Fruit fly (Drosophila melanogaster) whole organism, pupa: ENCODE measurements around the gene CG14915.
A peak's percentile ranks its signal among the peaks of the same experiment; 100 is the strongest.

Source experiments
- CG10348 ChIP-seq: fragments of 200-800 bp; sonication (Bioruptor generic); IDR thresholded peaks from 2 replicates; pipeline ENCODE4 v1.3.6; 2022; ENCODE audit warnings: missing biosample characterization, missing genetic modification characterization
- CG12605 ChIP-seq: fragments of 200-800 bp; sonication (Bioruptor generic); IDR thresholded peaks from 2 replicates; pipeline ENCODE4 v1.3.6; 2022; ENCODE audit warnings: missing biosample characterization, missing genetic modification characterization
- CG13204 ChIP-seq: fragments of 200-800 bp; sonication (Bioruptor generic); optimal IDR thresholded peaks from 2 replicates; lab custom pipeline; 2018; ENCODE audit warnings: missing biosample characterization, mild to moderate bottlenecking, missing genetic modification characterization, moderate library complexity
- CG14655 ChIP-seq: fragments of 200-800 bp; sonication (Bioruptor generic); optimal IDR thresholded peaks from 3 replicates; lab custom pipeline; 2017; ENCODE audit warnings: mild to moderate bottlenecking, missing biosample characterization, missing genetic modification reagents, missing genetic modification characterization
- CG15710 ChIP-seq: fragments of 200-800 bp; sonication (Bioruptor generic); optimal IDR thresholded peaks from 2 replicates; lab custom pipeline; 2018; ENCODE audit warnings: missing biosample characterization, mild to moderate bottlenecking, missing genetic modification characterization, moderate library complexity
- CG17806 ChIP-seq: fragments of 200-800 bp; sonication (Bioruptor generic); optimal IDR thresholded peaks from 2 replicates; lab custom pipeline; 2018; ENCODE audit warnings: missing biosample characterization, mild to moderate bottlenecking, missing genetic modification characterization, moderate library complexity
- CG32121 ChIP-seq: fragments of 200-800 bp; sonication (Bioruptor generic); IDR thresholded peaks from 2 replicates; pipeline ENCODE4 v1.3.6; 2022; ENCODE audit warnings: missing biosample characterization, missing genetic modification characterization
- CG34367 ChIP-seq: fragments of 200-800 bp; sonication (Bioruptor generic); optimal IDR thresholded peaks from 2 replicates; lab custom pipeline; 2018; ENCODE audit warnings: missing biosample characterization, mild to moderate bottlenecking, missing genetic modification characterization
- CG4496 ChIP-seq: fragments of 200-800 bp; sonication (Bioruptor generic); IDR thresholded peaks from 3 replicates; pipeline ENCODE4 v1.3.6; 2022; ENCODE audit warnings: missing biosample characterization, missing genetic modification characterization
- CG8159 ChIP-seq: fragments of 200-800 bp; sonication (Bioruptor generic); optimal IDR thresholded peaks from 3 replicates; lab custom pipeline; 2018; ENCODE audit warnings: missing biosample characterization, mild to moderate bottlenecking, missing genetic modification characterization, moderate library complexity
- CG8301 ChIP-seq: fragments of 200-800 bp; sonication (Bioruptor generic); optimal IDR thresholded peaks from 2 replicates; lab custom pipeline; 2018; ENCODE audit warnings: missing biosample characterization, mild to moderate bottlenecking, missing genetic modification characterization
- CG9948 ChIP-seq: fragments of 200-800 bp; sonication (Bioruptor generic); optimal IDR thresholded peaks from 2 replicates; lab custom pipeline; 2018; ENCODE audit warnings: missing biosample characterization, mild to moderate bottlenecking, missing genetic modification characterization, moderate library complexity
- D1 ChIP-seq: fragments of 200-800 bp; sonication (Bioruptor generic); optimal IDR thresholded peaks from 2 replicates; lab custom pipeline; 2018; ENCODE audit warnings: missing biosample characterization, mild to moderate bottlenecking, missing genetic modification characterization, moderate library complexity
- EcR ChIP-seq: fragments of 200-800 bp; sonication (Bioruptor generic); optimal IDR thresholded peaks from 3 replicates; lab custom pipeline; 2019; ENCODE audit warnings: missing biosample characterization, missing genetic modification characterization, mild to moderate bottlenecking, moderate library complexity, missing genetic modification reagents
- Ets98B ChIP-seq: fragments of 200-800 bp; sonication (Bioruptor generic); IDR thresholded peaks from 2 replicates; pipeline ENCODE4 v1.3.6; 2022; ENCODE audit warnings: missing biosample characterization, missing genetic modification characterization
- Pif1A ChIP-seq: fragments of 200-800 bp; sonication (Bioruptor generic); optimal IDR thresholded peaks from 3 replicates; lab custom pipeline; 2016; ENCODE audit warnings: missing biosample characterization, missing genetic modification characterization
- Pif1B ChIP-seq: fragments of 200-800 bp; sonication (Bioruptor generic); optimal IDR thresholded peaks from 3 replicates; lab custom pipeline; 2016; ENCODE audit warnings: missing biosample characterization, missing genetic modification characterization
- Snoo ChIP-seq: fragments of 200-800 bp; sonication (Bioruptor generic); optimal IDR thresholded peaks from 3 replicates; lab custom pipeline; 2017; ENCODE audit warnings: missing biosample characterization, mild to moderate bottlenecking, missing genetic modification characterization, inconsistent platforms
- fd96Ca ChIP-seq: fragments of 200-800 bp; sonication (Bioruptor generic); IDR thresholded peaks from 3 replicates; pipeline ENCODE4 v1.3.6; 2022; ENCODE audit warnings: missing biosample characterization, missing genetic modification characterization
- gl ChIP-seq: fragments of 200-800 bp; sonication (Bioruptor generic); optimal IDR thresholded peaks from 2 replicates; lab custom pipeline; 2018; ENCODE audit warnings: missing biosample characterization, mild to moderate bottlenecking, missing genetic modification characterization
- rn ChIP-seq: fragments of 200-800 bp; sonication (Bioruptor generic); IDR thresholded peaks from 2 replicates; pipeline ENCODE4 v1.3.6; 2022; ENCODE audit warnings: missing biosample characterization, missing genetic modification characterization

Gene CG14915

DNA sequence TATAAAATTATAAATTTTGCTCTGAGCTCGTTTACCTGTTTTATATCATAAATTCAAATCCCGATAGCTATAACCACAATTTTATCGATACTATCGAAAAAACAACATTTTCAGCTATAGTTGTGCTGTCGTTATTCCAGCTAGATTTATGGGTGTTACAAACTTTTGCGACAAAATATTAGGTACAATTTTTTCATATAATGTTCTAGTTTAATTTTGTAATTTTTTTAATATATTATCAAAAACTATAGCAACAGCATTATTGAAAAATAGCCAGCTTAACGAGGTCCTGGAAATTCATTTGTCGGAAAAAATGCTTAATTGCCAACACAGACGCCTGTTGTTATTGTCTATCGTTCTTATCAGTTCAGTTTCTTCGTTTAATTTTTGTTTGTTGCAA lies 20.3 kb downstream of the CG14915 start, which contains the start of gene Wdr59:
TSS of gene Wdr59 (plus strand) at position 334 of the 400 bp plus-strand sequence.
- TF ChIP-seq CG17806 (tag; lab: Kevin White, UChicago) (peak; percentile 39), CG32121 (peak; percentile 37; the same call in 1 of the 2 replicates), CG34367 (tag; lab: Kevin White, UChicago) (no peak), fd96Ca (GFP tag; lab: Robert Waterston, UW) (no peak), D1 (tag; lab: Kevin White, UChicago) (peak; percentile 87), Pif1B (GFP tag; lab: Kevin White, UChicago) (no peak), CG8159 (no peak), CG15710 (tag; lab: Kevin White, UChicago) (peak; percentile 42), Snoo (no peak)

DNA sequence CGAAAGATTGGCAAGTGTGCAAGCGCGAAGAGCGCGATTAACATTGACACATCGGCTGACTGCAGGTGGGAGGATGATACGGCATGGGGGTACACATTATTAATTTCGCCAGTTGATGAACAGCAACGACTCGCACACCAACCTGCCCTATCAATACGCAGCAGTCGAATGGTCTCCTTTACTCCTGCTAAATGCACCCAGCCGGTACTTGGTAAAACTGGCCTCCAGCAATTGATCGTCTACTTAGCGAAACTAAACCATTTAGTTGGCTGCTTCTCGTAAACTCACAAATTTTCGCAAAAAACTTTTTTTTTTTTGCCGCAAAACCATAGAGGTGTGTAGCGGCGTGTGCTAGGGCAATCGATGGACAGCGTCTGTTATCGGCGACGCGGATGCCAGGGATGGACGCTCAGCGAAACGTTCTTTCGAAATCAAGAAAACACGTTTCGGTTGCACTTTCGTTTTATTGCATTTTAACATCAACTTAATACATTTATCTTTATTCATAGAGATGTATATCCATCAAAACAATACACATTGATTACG lies 29.8 kb downstream of the CG14915 start, which contains the start of gene Ge-1:
TSS of gene Ge-1 (minus strand) at position 373 of the 546 bp plus-strand sequence.
- TF ChIP-seq gl (tag; lab: Kevin White, UChicago) (peak; percentile 2), CG8301 (tag; lab: Kevin White, UChicago) (no peak)

DNA sequence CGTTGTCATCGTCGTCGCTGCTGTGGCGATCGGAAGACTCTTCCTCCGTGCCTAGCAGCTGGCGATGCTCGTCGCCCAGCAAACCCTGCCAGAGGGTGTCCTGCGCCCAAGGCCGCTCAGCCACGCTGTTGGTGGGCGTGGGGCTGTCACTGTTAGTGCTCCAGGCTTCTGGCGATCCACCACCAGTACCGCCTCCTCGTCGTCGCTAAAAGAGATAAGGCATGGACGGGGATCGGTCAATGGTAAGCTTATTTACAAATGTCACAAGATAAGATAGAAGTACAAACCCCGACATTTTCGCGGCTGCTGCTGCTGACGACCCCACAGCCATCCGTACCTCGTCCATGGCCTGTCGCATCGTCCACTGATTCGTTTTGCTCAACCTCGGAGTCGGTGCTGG lies 34.5 kb downstream of the CG14915 start:
- TF ChIP-seq rn (GFP tag; lab: Robert Waterston, UW) = no peak
- no peak for TF ChIP-seq Pif1A (GFP tag; lab: Kevin White, UChicago)
- no peak for TF ChIP-seq CG4496 (GFP tag; lab: Robert Waterston, UW)
- TF ChIP-seq fd96Ca (GFP tag; lab: Robert Waterston, UW) = 0 out of 3 replicates have a peak, but pooled peaks have one; percentile 35
- no peak for TF ChIP-seq CG15710 (tag; lab: Kevin White, UChicago)
- TF ChIP-seq, all 21 proteins: peak for 1

DNA sequence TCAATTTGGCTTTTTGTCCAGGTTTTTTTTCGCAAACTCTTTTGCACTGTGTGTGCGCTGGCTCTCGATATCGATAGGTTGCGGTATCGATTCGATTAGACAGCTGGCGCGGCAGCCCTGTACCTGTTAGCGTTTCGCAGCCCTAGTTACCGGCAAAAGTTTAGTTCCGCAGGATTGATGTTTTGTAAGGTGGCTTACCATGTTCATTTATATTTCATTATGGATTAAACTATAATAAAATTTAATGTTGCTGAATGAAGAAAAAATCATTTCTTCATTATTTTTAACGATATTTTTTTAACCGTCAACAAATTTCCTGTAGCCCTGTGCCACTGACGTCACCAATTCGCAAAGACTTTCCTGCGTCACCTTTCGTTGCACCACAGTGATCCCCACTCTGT lies 35.7 kb downstream of the CG14915 start, which contains the start of gene Reps:
TSS of gene Reps (minus strand) at position 84 of the 401 bp plus-strand sequence.
- TF ChIP-seq Pif1B (GFP tag; lab: Kevin White, UChicago) = peak; percentile 96
- TF ChIP-seq CG8159 = peak; percentile 98
- TF ChIP-seq CG8301 (tag; lab: Kevin White, UChicago) = peak; percentile 97
- TF ChIP-seq EcR = peak; percentile 51
- peak; percentile 96 for TF ChIP-seq CG10348
- TF ChIP-seq CG32121 = peak; percentile 98
- TF ChIP-seq CG13204 (GFP tag; lab: Kevin White, UChicago) = no peak
- no peak for TF ChIP-seq D1 (tag; lab: Kevin White, UChicago)
- peak; percentile 98 for TF ChIP-seq Ets98B (GFP tag; lab: Robert Waterston, UW)
- TF ChIP-seq Pif1A (GFP tag; lab: Kevin White, UChicago) = peak; percentile 97
- TF ChIP-seq fd96Ca (GFP tag; lab: Robert Waterston, UW) = peak; percentile 99
- TF ChIP-seq CG4496 (GFP tag; lab: Robert Waterston, UW) = peak; percentile 99
- TF ChIP-seq CG34367 (tag; lab: Kevin White, UChicago) = peak; percentile 98
- TF ChIP-seq gl (tag; lab: Kevin White, UChicago) = peak; percentile 92
- TF ChIP-seq CG17806 (tag; lab: Kevin White, UChicago) = peak; percentile 98
- peak; percentile 98 for TF ChIP-seq CG14655
- peak; percentile 98 for TF ChIP-seq CG9948 (tag; lab: Kevin White, UChicago)
- TF ChIP-seq Snoo = peak; percentile 98
- peak; percentile 96 for TF ChIP-seq CG12605 (GFP tag; lab: Robert Waterston, UW)
- peak; percentile 98 for TF ChIP-seq CG15710 (tag; lab: Kevin White, UChicago)
- peak; percentile 98 for TF ChIP-seq rn (GFP tag; lab: Robert Waterston, UW)

DNA sequence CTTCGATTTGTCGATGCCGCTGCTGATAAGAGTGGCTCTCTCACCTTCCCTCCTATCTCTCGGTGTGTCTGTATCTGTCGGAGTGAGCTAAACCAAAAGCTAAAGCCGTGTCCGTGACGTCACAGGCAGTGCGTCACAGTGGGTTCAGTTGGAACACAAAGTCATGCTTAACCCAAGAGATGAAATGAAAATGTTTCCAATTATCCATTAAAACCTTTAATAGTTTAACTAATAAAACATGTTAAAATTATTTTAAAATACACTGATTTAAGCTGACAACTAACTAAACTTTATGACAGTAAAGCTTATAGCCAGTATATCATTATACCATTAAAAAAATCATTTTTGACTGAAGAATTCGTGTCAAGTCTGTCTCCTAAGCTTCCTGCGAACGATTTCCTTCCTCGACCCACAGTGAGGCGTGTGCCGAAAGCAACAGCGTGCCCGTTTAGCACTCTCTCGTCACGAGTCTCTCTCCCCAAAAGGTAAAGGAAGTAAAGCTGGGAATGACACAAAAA lies 42.2 kb downstream of the CG14915 start, which contains the start of gene Idua:
TSS of gene Idua (minus strand) at position 51 of the 518 bp plus-strand sequence.
- TF ChIP-seq CG14655 (no peak), gl (tag; lab: Kevin White, UChicago) (peak; percentile 18), CG17806 (tag; lab: Kevin White, UChicago) (peak; percentile 55), CG10348 (no peak), fd96Ca (GFP tag; lab: Robert Waterston, UW) (0 out of 3 replicates have a peak, but pooled peaks have one; percentile 30), CG34367 (tag; lab: Kevin White, UChicago) (peak; percentile 63), CG8159 (peak; percentile 75), CG8301 (tag; lab: Kevin White, UChicago) (no peak), Pif1A (GFP tag; lab: Kevin White, UChicago) (no peak), CG4496 (GFP tag; lab: Robert Waterston, UW) (0 out of 3 replicates have a peak, but pooled peaks have one; percentile 29), CG9948 (tag; lab: Kevin White, UChicago) (peak; percentile 71), CG32121 (peak; percentile 67; the same call in 1 of the 2 replicates), EcR (no peak), CG15710 (tag; lab: Kevin White, UChicago) (peak; percentile 83), D1 (tag; lab: Kevin White, UChicago) (no peak), Ets98B (GFP tag; lab: Robert Waterston, UW) (no peak; the same call in 1 of the 2 replicates), Snoo (peak; percentile 70)

DNA sequence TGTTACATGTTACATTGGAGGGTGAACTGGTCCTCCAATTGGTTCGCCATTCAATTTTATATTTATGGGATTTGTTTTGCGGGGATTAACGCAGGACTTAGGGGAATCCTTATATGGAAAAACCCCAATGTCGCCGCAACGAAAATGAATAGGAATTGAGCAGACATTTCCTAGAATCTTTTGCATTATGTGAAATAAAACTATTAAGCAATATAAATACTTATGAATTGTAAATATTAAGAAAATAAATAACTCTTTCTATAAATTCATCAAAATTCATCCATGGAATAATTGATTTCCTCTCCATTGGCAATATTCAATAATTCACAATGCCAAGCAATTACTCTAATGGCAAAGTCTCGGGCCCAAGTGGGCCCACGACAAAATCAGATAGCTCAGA lies 42.9 kb downstream of the CG14915 start, which contains the start of gene Gr32a:
TSS of gene Gr32a (plus strand) at position 301 of the 400 bp plus-strand sequence.
- TF ChIP-seq CG9948 (tag; lab: Kevin White, UChicago) (no peak), CG14655 (no peak), Snoo (no peak), Ets98B (GFP tag; lab: Robert Waterston, UW) (no peak), CG32121 (no peak), CG4496 (GFP tag; lab: Robert Waterston, UW) (no peak), fd96Ca (GFP tag; lab: Robert Waterston, UW) (no peak), CG10348 (no peak), gl (tag; lab: Kevin White, UChicago) (no peak), Pif1B (GFP tag; lab: Kevin White, UChicago) (no peak), CG13204 (GFP tag; lab: Kevin White, UChicago) (no peak), CG17806 (tag; lab: Kevin White, UChicago) (no peak), rn (GFP tag; lab: Robert Waterston, UW) (no peak)
